Fruit fly (Drosophila melanogaster) whole organism: ENCODE measurements around the gene CG5708.

Source experiments
- Dll ChIP-seq: fragments of >200 bp; optimal IDR thresholded peaks from 2 replicates; lab custom pipeline; 2017
- pan ChIP-seq: fragments of >200 bp; optimal IDR thresholded peaks from 2 replicates; lab custom pipeline; 2017
- psq ChIP-seq: fragments of >200 bp; optimal IDR thresholded peaks from 2 replicates; lab custom pipeline; 2017
- usp ChIP-seq: fragments of >200 bp; optimal IDR thresholded peaks from 2 replicates; lab custom pipeline; 2017; ENCODE audit warnings: missing biosample characterization, missing genetic modification characterization, mixed read lengths

DNA sequence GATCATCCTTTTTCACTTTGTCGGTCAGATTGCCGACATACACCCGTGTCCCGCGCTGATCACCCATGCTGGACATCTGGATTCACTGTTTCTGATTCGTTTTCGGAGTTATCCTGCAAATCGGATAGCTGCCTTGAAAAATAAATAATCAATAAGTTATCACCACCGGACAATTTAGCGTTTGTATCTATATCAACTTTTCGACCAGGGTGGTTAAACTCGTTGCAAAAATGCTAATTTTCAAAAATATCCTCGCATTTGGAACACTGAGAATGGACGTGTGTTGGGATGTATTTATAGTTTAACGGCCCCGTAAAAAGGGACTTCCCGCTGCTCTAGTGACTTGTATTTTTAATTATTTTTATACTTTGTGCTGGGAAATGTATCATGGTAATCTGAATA is 36.7 kb upstream of the CG5708 start, which contains the start of gene Rsf1:
- TF ChIP-seq usp (no peak), pan (lab: Kevin White, UChicago) (no peak), psq (lab: Kevin White, UChicago) (no peak), Dll (no peak)
